Worm (Caenorhabditis elegans) whole organism, L4 larva: ENCODE measurements around the gene F07C6.6.

Experiments
- F10B5.3 ChIP-seq: sonication (generic microtip); optimal IDR thresholded peaks from 2 replicates; lab custom pipeline; 2016; ENCODE audit warnings: mild to moderate bottlenecking, missing genetic modification characterization, missing compliant biosample characterization
- F49E8.2 ChIP-seq: sonication (generic microtip); optimal IDR thresholded peaks from 2 replicates; lab custom pipeline; 2016; ENCODE audit warnings: missing compliant biosample characterization, mild to moderate bottlenecking, missing genetic modification characterization, borderline replicate concordance
- T20F7.1 ChIP-seq: fragments of 200-800 bp; sonication (Bioruptor generic); optimal IDR thresholded peaks from 2 replicates; lab custom pipeline; 2018; ENCODE audit warnings: mild to moderate bottlenecking, missing genetic modification characterization, missing compliant biosample characterization
- Y5F2A.4 ChIP-seq: fragments of 200-800 bp; sonication (Bioruptor generic); optimal IDR thresholded peaks from 2 replicates; lab custom pipeline; 2018; ENCODE audit warnings: mild to moderate bottlenecking, missing genetic modification characterization, missing compliant biosample characterization
- ZK337.2 ChIP-seq: fragments of 200-800 bp; sonication (Bioruptor generic); IDR thresholded peaks from 2 replicates; pipeline ENCODE4 v1.3.6; 2022; ENCODE audit warnings: missing genetic modification reagents, missing genetic modification characterization, missing compliant biosample characterization
- aha-1 ChIP-seq: fragments of 150-350 bp; peaks from one replicate; lab custom pipeline; 2014; ENCODE audit warnings: missing biosample characterization, missing genetic modification characterization
- ceh-20 ChIP-seq: fragments of 200-800 bp; sonication (Bioruptor generic); IDR thresholded peaks from 2 replicates; pipeline ENCODE4 v1.3.6; 2022; ENCODE audit warnings: missing genetic modification reagents, missing genetic modification characterization, missing compliant biosample characterization
- ceh-32 ChIP-seq: sonication (generic microtip); optimal IDR thresholded peaks from 2 replicates; lab custom pipeline; 2016; ENCODE audit warnings: mild to moderate bottlenecking, missing genetic modification characterization, missing compliant biosample characterization; ENCODE audit not compliant: poor library complexity
- ceh-82 ChIP-seq: sonication (generic microtip); optimal IDR thresholded peaks from 2 replicates; lab custom pipeline; 2017; ENCODE audit warnings: missing biosample characterization, missing genetic modification characterization
- ces-1 ChIP-seq: fragments of 150-350 bp; sonication (generic microtip); optimal IDR thresholded peaks from 4 replicates; lab custom pipeline; 2014; ENCODE audit warnings: missing biosample characterization, missing genetic modification reagents, missing genetic modification characterization
- cey-2 ChIP-seq: sonication (generic microtip); optimal IDR thresholded peaks from 3 replicates; lab custom pipeline; 2017; ENCODE audit warnings: missing genetic modification characterization, mild to moderate bottlenecking, missing compliant biosample characterization, antibody characterized with exemption, borderline replicate concordance; ENCODE audit not compliant: insufficient read depth
- daf-8 ChIP-seq: fragments of 200-800 bp; sonication (Bioruptor generic); IDR thresholded peaks from 2 replicates; pipeline ENCODE4 v1.3.6; 2022; ENCODE audit warnings: missing genetic modification characterization, missing compliant biosample characterization
- dmd-9 ChIP-seq: fragments of 200-800 bp; sonication (Bioruptor generic); IDR thresholded peaks from 2 replicates; pipeline ENCODE4 v1.3.6; 2022; ENCODE audit warnings: missing genetic modification reagents, missing genetic modification characterization, missing compliant biosample characterization
- dpl-1 ChIP-seq: fragments of 150-350 bp; optimal IDR thresholded peaks from 2 replicates; lab custom pipeline; 2014; ENCODE audit warnings: missing biosample characterization, missing genetic modification reagents, missing genetic modification characterization
- fkh-10 ChIP-seq: fragments of 150-350 bp; optimal IDR thresholded peaks from 2 replicates; lab custom pipeline; 2014; ENCODE audit warnings: missing biosample characterization, missing genetic modification reagents, missing genetic modification characterization
- hlh-11 ChIP-seq: fragments of 200-800 bp; sonication (Bioruptor generic); optimal IDR thresholded peaks from 2 replicates; lab custom pipeline; 2018; ENCODE audit warnings: mild to moderate bottlenecking, missing genetic modification characterization, missing compliant biosample characterization
- lin-1 ChIP-seq: fragments of 200-800 bp; sonication (Bioruptor generic); IDR thresholded peaks from 2 replicates; pipeline ENCODE4 v1.3.6; 2022; ENCODE audit warnings: missing genetic modification reagents, missing genetic modification characterization, missing compliant biosample characterization
- lin-13 ChIP-seq: fragments of 150-350 bp; optimal IDR thresholded peaks from 2 replicates; lab custom pipeline; 2014; ENCODE audit warnings: missing biosample characterization, missing genetic modification reagents, missing genetic modification characterization
- lin-38 ChIP-seq: fragments of 200-800 bp; sonication (Bioruptor generic); IDR thresholded peaks from 2 replicates; pipeline ENCODE4 v1.3.6; 2022; ENCODE audit warnings: missing genetic modification reagents, missing genetic modification characterization, missing compliant biosample characterization
- lsy-2 ChIP-seq, 2 experiments: fragments of 150-350 bp in 1 of 2; sonication (generic microtip) in 1 of 2; optimal IDR thresholded peaks; 2 replicates each; lab custom pipeline; 2014 to 2017; ENCODE audit warnings: missing biosample characterization in 2 of 2, missing genetic modification characterization in 2 of 2
- madf-5 ChIP-seq, 2 experiments: fragments of 200-800 bp; sonication (Bioruptor generic); IDR thresholded peaks; 2 replicates each; pipeline ENCODE4 v1.3.6; 2022; ENCODE audit warnings: missing compliant biosample characterization in 2 of 2, missing genetic modification characterization in 2 of 2
- mes-2 ChIP-seq: sonication (generic microtip); optimal IDR thresholded peaks from 2 replicates; lab custom pipeline; 2016; ENCODE audit warnings: missing genotype, mild to moderate bottlenecking, missing genetic modification characterization, missing compliant biosample characterization; ENCODE audit not compliant: poor library complexity, severe bottlenecking
- nhr-25 ChIP-seq: sonication (generic microtip); optimal IDR thresholded peaks from 2 replicates; lab custom pipeline; 2017; ENCODE audit warnings: missing genetic modification characterization, mild to moderate bottlenecking, missing compliant biosample characterization, antibody characterized with exemption, moderate library complexity, borderline replicate concordance; ENCODE audit not compliant: insufficient read depth
- nhr-28 ChIP-seq: fragments of 150-350 bp; optimal IDR thresholded peaks from 2 replicates; lab custom pipeline; 2014; ENCODE audit warnings: missing biosample characterization, missing genetic modification characterization
- nhr-41 ChIP-seq: fragments of 200-800 bp; sonication (Bioruptor generic); IDR thresholded peaks from 2 replicates; pipeline ENCODE4 v1.3.6; 2022; ENCODE audit warnings: missing genetic modification reagents, missing genetic modification characterization, missing compliant biosample characterization
- nhr-42 ChIP-seq: fragments of 200-800 bp; sonication (Bioruptor generic); IDR thresholded peaks from 2 replicates; pipeline ENCODE4 v1.3.6; 2022; ENCODE audit warnings: missing genetic modification characterization, missing compliant biosample characterization
- nhr-76 ChIP-seq: fragments of 150-350 bp; optimal IDR thresholded peaks from 2 replicates; lab custom pipeline; 2014; ENCODE audit warnings: missing biosample characterization, missing genetic modification characterization
- nhr-77 ChIP-seq: fragments of 150-350 bp; optimal IDR thresholded peaks from 2 replicates; lab custom pipeline; 2014; ENCODE audit warnings: missing biosample characterization, missing genetic modification characterization
- php-3 ChIP-seq: fragments of 200-800 bp; sonication (Bioruptor generic); IDR thresholded peaks from 2 replicates; pipeline ENCODE4 v1.3.6; 2022; ENCODE audit warnings: missing genetic modification reagents, missing genetic modification characterization, missing compliant biosample characterization
- snpc-1.2 ChIP-seq: fragments of 200-800 bp; sonication (Bioruptor generic); IDR thresholded peaks from 2 replicates; pipeline ENCODE4 v1.3.6; 2022; ENCODE audit warnings: missing genetic modification reagents, missing genetic modification characterization, missing compliant biosample characterization
- unc-62 ChIP-seq, 3 experiments: fragments of 150-350 bp in 1 of 3; sonication (generic microtip); optimal IDR thresholded peaks in 2 of 3; peaks in 1 of 3; 1 replicate in 1 of 3; 2 replicates in 2 of 3; lab custom pipeline; 2014 to 2017; ENCODE audit warnings: missing biosample characterization in 3 of 3, missing genetic modification characterization in 3 of 3, missing genetic modification reagents in 3 of 3, missing genotype in 1 of 3
- vab-7 ChIP-seq: fragments of 200-800 bp; sonication (Bioruptor generic); IDR thresholded peaks from 2 replicates; pipeline ENCODE4 v1.3.6; 2022; ENCODE audit warnings: missing genetic modification reagents, missing genetic modification characterization, missing compliant biosample characterization
- zfp-2 ChIP-seq: sonication (generic microtip); optimal IDR thresholded peaks from 2 replicates; lab custom pipeline; 2016; ENCODE audit warnings: mild to moderate bottlenecking, missing genetic modification characterization, missing compliant biosample characterization
- zip-2 ChIP-seq: fragments of 150-350 bp; optimal IDR thresholded peaks from 2 replicates; lab custom pipeline; 2014; ENCODE audit warnings: missing biosample characterization, missing genetic modification characterization
- ztf-11 ChIP-seq: fragments of 150-350 bp; optimal IDR thresholded peaks from 2 replicates; lab custom pipeline; 2014; ENCODE audit warnings: missing biosample characterization, missing genetic modification characterization

F07C6.6 gene

ce11 chrIV:12795371-12795936 lies 2.9 kb downstream of the F07C6.6 start (continued):
- TF ChIP-seq dpl-1 (GFP tag; lab: Kevin White, UChicago) (no peak), lin-13 (GFP tag; lab: Kevin White, UChicago) (peak; percentile 15), ceh-32 (tag; lab: Kevin White, UChicago) (no peak), nhr-41 (GFP tag; lab: Robert Waterston, UW) (no peak), php-3 (peak; percentile 55; the same call in 1 of the 2 replicates), aha-1 (tag; lab: Kevin White, UChicago) (no peak)
- TF ChIP-seq, all 104 proteins: peak for 11

- TF ChIP-seq zfp-2 (tag; lab: Kevin White, UChicago) (no peak), ceh-82 (tag; lab: Kevin White, UChicago) (no peak), mes-2 (tag; lab: Kevin White, UChicago) (peak; percentile 22), ceh-20 (GFP tag; lab: Robert Waterston, UW) (no peak), fkh-10 (no peak), nhr-25 (tag; lab: Kevin White, UChicago) (peak; percentile 8)
These were observed 4.2 kb downstream of the F07C6.6 start for ce11 chrIV:12796811-12797210.

ce11 chrIV:12805595-12805994 lies 13.0 kb downstream of the F07C6.6 start, which contains the start of gene F07C6.4:
Gene F07C6.4, plus strand, starts transcription at chrIV:12805924.
- TF ChIP-seq snpc-1.2 (GFP tag; lab: Robert Waterston, UW) (peak; percentile 49; the same call in 1 of the 2 replicates), madf-5 (GFP tag; IDR thresholded peaks at IDR 0.05; lab: Robert Waterston, UW) (no peak), F10B5.3 (tag; lab: Kevin White, UChicago) (no peak), ztf-11 (tag; lab: Kevin White, UChicago) (no peak), cey-2 (tag; lab: Kevin White, UChicago) (no peak), T20F7.1 (GFP tag; lab: Kevin White, UChicago) (no peak), F49E8.2 (tag; lab: Kevin White, UChicago) (peak; percentile 2), zip-2 (tag; lab: Kevin White, UChicago) (no peak), ZK337.2 (no peak), zfp-2 (tag; lab: Kevin White, UChicago) (no peak)

- no peak for TF ChIP-seq nhr-76 (tag; lab: Kevin White, UChicago)
- TF ChIP-seq unc-62 (GFP tag; optimal IDR thresholded peaks at IDR 0.05 in 1 of 2; lab: Kevin White, UChicago), result peak in 1 of 2 experiments; percentile 90
- no peak for TF ChIP-seq unc-62 (tag; optimal IDR thresholded peaks at IDR 0.05; lab: Kevin White, UChicago)
These were observed 19.0 kb downstream of the F07C6.6 start for ce11 chrIV:12811554-12811953.

- no peak for TF ChIP-seq vab-7 (GFP tag; lab: Robert Waterston, UW)
- TF ChIP-seq ces-1 (GFP tag; lab: Kevin White, UChicago), result no peak
- TF ChIP-seq lin-38, result no peak
- TF ChIP-seq daf-8 (GFP tag; lab: Robert Waterston, UW), result no peak
- TF ChIP-seq mes-2 (tag; lab: Kevin White, UChicago), result no peak
- no peak for TF ChIP-seq ZK337.2
- no peak for TF ChIP-seq ceh-32 (tag; lab: Kevin White, UChicago)
- TF ChIP-seq Y5F2A.4, result no peak
- no peak for TF ChIP-seq lsy-2 (tag; optimal IDR thresholded peaks at IDR 0.05; lab: Kevin White, UChicago)
- TF ChIP-seq nhr-77 (tag; lab: Kevin White, UChicago), result no peak
- no peak for TF ChIP-seq hlh-11 (tag; lab: Kevin White, UChicago)
- TF ChIP-seq F10B5.3 (tag; lab: Kevin White, UChicago), result no peak
- no peak for TF ChIP-seq nhr-28 (tag; lab: Kevin White, UChicago)
- TF ChIP-seq nhr-42, result no peak
- TF ChIP-seq lin-1 (GFP tag; lab: Robert Waterston, UW), result no peak
- no peak for TF ChIP-seq dmd-9 (GFP tag; lab: Robert Waterston, UW)
- TF ChIP-seq dpl-1 (GFP tag; lab: Kevin White, UChicago), result no peak
These were observed 21.2 kb downstream of the F07C6.6 start for ce11 chrIV:12813822-12814221.
